Fruit fly (Drosophila melanogaster): Measurements from ENCODE around the gene CG41128.

- no peak for TF ChIP-seq EcR (GFP tag; optimal IDR thresholded peaks at IDR 0.05)
- TF ChIP-seq Dll (optimal IDR thresholded peaks at IDR 0.05): no peak
- no peak for TF ChIP-seq usp (GFP tag; optimal IDR thresholded peaks at IDR 0.05)
- no peak for TF ChIP-seq CG8478 (optimal IDR thresholded peaks at IDR 0.05)
- TF ChIP-seq pan (optimal IDR thresholded peaks at IDR 0.05): no peak
Measured at dm6 chr3R:3748563-3749156, 1.5 kb upstream of the CG41128 start.

Measured in whole organism.